Worm (Caenorhabditis elegans) whole organism, L1 larva: ENCODE results near the gene npp-3.

ENCODE experiments used
- C04F5.9 ChIP-seq: sonication (generic microtip); optimal IDR thresholded peaks from 2 replicates; lab custom pipeline; 2016; ENCODE audit warnings: missing genetic modification characterization, missing compliant biosample characterization
- C16A3.4 ChIP-seq: fragments of 150-350 bp; optimal IDR thresholded peaks from 2 replicates; lab custom pipeline; 2014; ENCODE audit warnings: missing biosample characterization, missing genetic modification characterization
- C34B4.2 ChIP-seq: sonication (generic microtip); optimal IDR thresholded peaks from 2 replicates; lab custom pipeline; 2017; ENCODE audit warnings: mild to moderate bottlenecking, missing genetic modification characterization, missing compliant biosample characterization
- Y116A8C.19 ChIP-seq: sonication (generic microtip); optimal IDR thresholded peaks from 2 replicates; lab custom pipeline; 2016; ENCODE audit warnings: missing compliant biosample characterization, missing genetic modification characterization, borderline replicate concordance
- blmp-1 ChIP-seq: fragments of 150-350 bp; optimal IDR thresholded peaks from 2 replicates; lab custom pipeline; 2014; ENCODE audit warnings: missing biosample characterization, missing genetic modification characterization
- ceh-82 ChIP-seq, 3 experiments: fragments of 150-350 bp in 1 of 3; sonication (generic microtip) in 2 of 3; optimal IDR thresholded peaks; 2 replicates each; lab custom pipeline; 2014 to 2017; ENCODE audit warnings: missing biosample characterization in 3 of 3, missing genetic modification characterization in 3 of 3
- dsc-1 ChIP-seq: sonication (generic microtip); optimal IDR thresholded peaks from 2 replicates; lab custom pipeline; 2016; ENCODE audit warnings: mild to moderate bottlenecking, missing genetic modification characterization, missing compliant biosample characterization
- efl-1 ChIP-seq, 4 experiments: fragments of 150-350 bp; optimal IDR thresholded peaks in 3 of 4; peaks in 1 of 4; 1 replicate in 1 of 4; 2 replicates in 3 of 4; lab custom pipeline; 2014; ENCODE audit warnings: missing biosample characterization in 2 of 4, missing genetic modification characterization in 2 of 4, missing genetic modification reagents in 2 of 4
- egl-27 ChIP-seq, 2 experiments: fragments of 150-350 bp in 1 of 2; sonication (generic microtip); optimal IDR thresholded peaks; 3 replicates each; lab custom pipeline; 2017 to 2018; ENCODE audit warnings: missing biosample characterization in 2 of 2, missing genetic modification characterization in 2 of 2, missing genetic modification reagents in 2 of 2
- elt-2 ChIP-seq: sonication (generic microtip); optimal IDR thresholded peaks from 2 replicates; lab custom pipeline; 2016; ENCODE audit warnings: missing genetic modification characterization, mild to moderate bottlenecking, inconsistent platforms, missing compliant biosample characterization, missing genetic modification reagents
- elt-3 ChIP-seq, 6 experiments: fragments of 150-350 bp in 1 of 6; sonication (generic microtip); optimal IDR thresholded peaks; 2 replicates each; lab custom pipeline; 2017 to 2018; ENCODE audit warnings: missing biosample characterization in 6 of 6, missing genetic modification characterization in 6 of 6, inconsistent platforms in 1 of 6
- ets-5 ChIP-seq: fragments of 200-800 bp; sonication (Bioruptor generic); IDR thresholded peaks from 2 replicates; pipeline ENCODE4 v1.3.6; 2022; ENCODE audit warnings: missing genetic modification characterization, missing compliant biosample characterization
- fkh-10 ChIP-seq: sonication (generic microtip); optimal IDR thresholded peaks from 2 replicates; lab custom pipeline; 2017; ENCODE audit warnings: missing biosample characterization, missing genetic modification reagents, missing genetic modification characterization
- fkh-4 ChIP-seq: sonication (generic microtip); optimal IDR thresholded peaks from 2 replicates; lab custom pipeline; 2016; ENCODE audit warnings: missing compliant biosample characterization, missing genetic modification characterization, borderline replicate concordance
- fkh-8 ChIP-seq: sonication (generic microtip); optimal IDR thresholded peaks from 2 replicates; lab custom pipeline; 2016; ENCODE audit warnings: mild to moderate bottlenecking, missing genetic modification characterization, missing compliant biosample characterization
- fos-1 ChIP-seq: fragments of 150-350 bp; optimal IDR thresholded peaks from 2 replicates; lab custom pipeline; 2014; ENCODE audit warnings: missing biosample characterization, missing genetic modification characterization
- hlh-17 ChIP-seq: fragments of 200-800 bp; sonication (Bioruptor generic); optimal IDR thresholded peaks from 2 replicates; lab custom pipeline; 2018; ENCODE audit warnings: missing genetic modification characterization, mild to moderate bottlenecking, missing compliant biosample characterization, moderate library complexity, borderline replicate concordance
- hlh-4 ChIP-seq: sonication (generic microtip); optimal IDR thresholded peaks from 2 replicates; lab custom pipeline; 2016; ENCODE audit warnings: mild to moderate bottlenecking, missing genetic modification characterization, missing compliant biosample characterization
- hpl-2 ChIP-seq: fragments of 150-350 bp; optimal IDR thresholded peaks from 2 replicates; lab custom pipeline; 2014; ENCODE audit warnings: missing biosample characterization, missing genetic modification reagents, missing genetic modification characterization
- lin-14 ChIP-seq: fragments of 200-800 bp; sonication (Bioruptor generic); optimal IDR thresholded peaks from 2 replicates; lab custom pipeline; 2018; ENCODE audit warnings: mild to moderate bottlenecking, missing genetic modification characterization, moderate library complexity, missing compliant biosample characterization
- lin-15B ChIP-seq: fragments of 150-350 bp; sonication (generic microtip); optimal IDR thresholded peaks from 3 replicates; lab custom pipeline; 2014; ENCODE audit warnings: missing biosample characterization, missing genetic modification characterization
- mep-1 ChIP-seq: fragments of 150-350 bp; optimal IDR thresholded peaks from 2 replicates; lab custom pipeline; 2014; ENCODE audit warnings: missing biosample characterization, missing genetic modification characterization
- nhr-11 ChIP-seq: fragments of 150-350 bp; optimal IDR thresholded peaks from 2 replicates; lab custom pipeline; 2014; ENCODE audit warnings: missing biosample characterization, missing genetic modification characterization
- nhr-28 ChIP-seq: fragments of 150-350 bp; optimal IDR thresholded peaks from 2 replicates; lab custom pipeline; 2014; ENCODE audit warnings: missing biosample characterization, missing genetic modification characterization
- nhr-71 ChIP-seq: sonication (generic microtip); optimal IDR thresholded peaks from 2 replicates; lab custom pipeline; 2016; ENCODE audit warnings: mild to moderate bottlenecking, missing genetic modification characterization, moderate library complexity, missing compliant biosample characterization
- nhr-77 ChIP-seq: fragments of 150-350 bp; optimal IDR thresholded peaks from 2 replicates; lab custom pipeline; 2014; ENCODE audit warnings: missing biosample characterization, missing genetic modification characterization
- nhr-84 ChIP-seq: sonication (generic microtip); optimal IDR thresholded peaks from 2 replicates; lab custom pipeline; 2017; ENCODE audit warnings: missing biosample characterization, missing genetic modification characterization
- nhr-85 ChIP-seq: sonication (generic microtip); peaks from one replicate; lab custom pipeline; 2016; ENCODE audit warnings: missing genetic modification characterization, inconsistent platforms, missing compliant biosample characterization
- pag-3 ChIP-seq: sonication (generic microtip); optimal IDR thresholded peaks from 2 replicates; lab custom pipeline; 2017; ENCODE audit warnings: missing genetic modification characterization, mild to moderate bottlenecking, missing compliant biosample characterization, antibody characterized with exemption, borderline replicate concordance; ENCODE audit not compliant: insufficient read depth
- pqm-1 ChIP-seq: sonication (generic microtip); optimal IDR thresholded peaks from 3 replicates; lab custom pipeline; 2017; ENCODE audit warnings: missing biosample characterization, missing genetic modification characterization
- rnt-1 ChIP-seq: sonication (generic microtip); optimal IDR thresholded peaks from 2 replicates; lab custom pipeline; 2016; ENCODE audit warnings: mild to moderate bottlenecking, missing genetic modification characterization, moderate library complexity, missing compliant biosample characterization
- snpc-4 ChIP-seq: fragments of 150-350 bp; optimal IDR thresholded peaks from 2 replicates; lab custom pipeline; 2014; ENCODE audit warnings: missing biosample characterization, missing genetic modification characterization
- snu-23 ChIP-seq: sonication (generic microtip); optimal IDR thresholded peaks from 2 replicates; lab custom pipeline; 2016; ENCODE audit warnings: missing genetic modification characterization, missing compliant biosample characterization
- sox-4 ChIP-seq: sonication (generic microtip); optimal IDR thresholded peaks from 2 replicates; lab custom pipeline; 2016; ENCODE audit warnings: missing genetic modification characterization, missing compliant biosample characterization
- tlp-1 ChIP-seq: fragments of 150-350 bp; optimal IDR thresholded peaks from 2 replicates; lab custom pipeline; 2014; ENCODE audit warnings: missing biosample characterization, missing genetic modification characterization
- unc-130 ChIP-seq: fragments of 150-350 bp; optimal IDR thresholded peaks from 2 replicates; lab custom pipeline; 2017; ENCODE audit warnings: missing biosample characterization, missing genetic modification characterization, inconsistent platforms
- unc-30 ChIP-seq: sonication (generic microtip); optimal IDR thresholded peaks from 2 replicates; lab custom pipeline; 2017; ENCODE audit warnings: missing biosample characterization, missing genetic modification characterization
- unc-62 ChIP-seq: fragments of 150-350 bp; optimal IDR thresholded peaks from 2 replicates; lab custom pipeline; 2014; ENCODE audit warnings: missing biosample characterization, missing genetic modification reagents, missing genetic modification characterization
- vab-15 ChIP-seq: sonication (generic microtip); optimal IDR thresholded peaks from 2 replicates; lab custom pipeline; 2017; ENCODE audit warnings: missing genotype, mild to moderate bottlenecking, missing genetic modification characterization, missing compliant biosample characterization
- xbp-1 ChIP-seq: sonication (generic microtip); optimal IDR thresholded peaks from 2 replicates; lab custom pipeline; 2016; ENCODE audit warnings: missing genetic modification characterization, missing compliant biosample characterization
- ztf-11 ChIP-seq, 2 experiments: sonication (generic microtip); optimal IDR thresholded peaks; 2 replicates each; lab custom pipeline; 2016 to 2017; ENCODE audit warnings: missing genetic modification characterization in 2 of 2, missing biosample characterization in 1 of 2, missing compliant biosample characterization in 1 of 2

The npp-3 gene

ce11 chrII:11902203-11902602 is 27.6 kb upstream of the npp-3 start:
- TF ChIP-seq pqm-1 (tag; lab: Kevin White, UChicago) (no peak), lin-14 (peak; percentile 22), nhr-28 (no peak), C16A3.4 (tag; lab: Kevin White, UChicago) (no peak), nhr-11 (no peak), C34B4.2 (no peak), hpl-2 (GFP tag; lab: Kevin White, UChicago) (no peak), mep-1 (tag; lab: Kevin White, UChicago) (peak; percentile 8)
- TF ChIP-seq, all 84 proteins: peak for 2

ce11 chrII:11901110-11901509 is 26.5 kb upstream of the npp-3 start, which contains the start of gene vab-23:
Gene vab-23 (minus strand): TSS chrII:11901210.
- TF ChIP-seq elt-2 (tag; lab: Kevin White, UChicago) (no peak), sox-4 (no peak), rnt-1 (tag; lab: Kevin White, UChicago) (no peak), unc-130 (tag; lab: Kevin White, UChicago) (no peak), unc-62 (GFP tag; lab: Kevin White, UChicago) (no peak), Y116A8C.19 (no peak), efl-1 (optimal IDR thresholded peaks at IDR 0.05; lab: Kevin White, UChicago) (no peak), efl-1 (GFP tag; optimal IDR thresholded peaks at IDR 0.05 in 1 of 2; lab: Kevin White, UChicago) (no peak), unc-30 (tag; lab: Kevin White, UChicago) (no peak), egl-27 (tag; optimal IDR thresholded peaks at IDR 0.05; lab: Kevin White, UChicago) (no peak), fkh-4 (no peak), snu-23 (GFP tag; lab: Kevin White, UChicago) (no peak)

ce11 chrII:11899761-11900160 is 25.2 kb upstream of the npp-3 start:
- no peak for TF ChIP-seq ceh-82 (tag; optimal IDR thresholded peaks at IDR 0.05; lab: Kevin White, UChicago)
- no peak for TF ChIP-seq elt-3 (tag; optimal IDR thresholded peaks at IDR 0.05; lab: Kevin White, UChicago)
- TF ChIP-seq nhr-71 (tag; lab: Kevin White, UChicago): no peak

DNA sequence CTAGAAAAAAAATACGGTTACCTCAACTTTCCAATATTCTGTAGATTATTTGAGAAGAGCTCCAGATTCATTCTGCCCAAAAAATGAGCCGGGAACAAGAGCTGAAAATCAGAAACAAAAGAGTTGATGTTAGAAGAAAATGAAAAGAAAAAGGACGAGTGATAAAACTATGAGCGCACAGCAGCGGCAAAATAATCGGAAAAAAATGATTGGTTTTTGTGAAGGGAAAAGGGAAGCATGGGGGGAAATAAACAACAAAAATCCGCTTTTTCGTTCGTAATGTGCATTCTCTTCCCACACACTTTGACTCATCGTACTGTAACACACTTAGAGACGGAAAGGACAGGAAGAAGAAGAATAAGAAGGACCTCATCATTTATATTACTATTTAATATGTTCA is 18.7 kb upstream of the npp-3 start, which contains the start of gene ZK930.2:
TSS of gene ZK930.2 (minus strand) at position 101 of the 400 bp plus-strand sequence.
- TF ChIP-seq fos-1 (tag; lab: Kevin White, UChicago) (no peak), efl-1 (optimal IDR thresholded peaks at IDR 0.05; lab: Kevin White, UChicago) (no peak), efl-1 (GFP tag; optimal IDR thresholded peaks at IDR 0.05 in 1 of 2; lab: Kevin White, UChicago) (peak in 1 of 2 experiments; percentile 27), nhr-11 (no peak), lin-15B (tag; lab: Kevin White, UChicago) (no peak), fkh-4 (no peak), fkh-10 (GFP tag; lab: Kevin White, UChicago) (no peak)

DNA sequence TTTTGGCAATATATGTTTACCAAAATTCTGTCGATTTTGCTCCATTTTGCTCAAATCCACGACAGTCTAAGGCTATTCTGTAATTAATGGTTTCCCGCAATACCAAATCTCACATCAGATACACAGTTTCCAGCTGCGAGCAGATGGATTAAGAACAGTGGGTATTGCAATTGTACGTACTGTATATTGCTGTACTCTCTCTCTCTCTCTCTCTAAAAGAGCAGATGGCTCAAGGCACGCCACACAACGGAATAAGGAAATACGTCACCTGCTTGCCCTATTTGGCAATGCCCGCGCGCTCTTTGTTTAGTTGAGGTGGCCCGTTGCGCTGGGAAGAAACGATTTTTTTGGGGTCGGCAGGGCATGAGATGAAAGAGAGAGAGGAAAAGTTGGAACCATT is 16.0 kb upstream of the npp-3 start:
- TF ChIP-seq nhr-85 (tag; lab: Kevin White, UChicago): peak; percentile 72
- TF ChIP-seq ztf-11 (tag; optimal IDR thresholded peaks at IDR 0.05; lab: Kevin White, UChicago): peak in 1 of 2 experiments; percentile 62
- TF ChIP-seq nhr-84: no peak
- TF ChIP-seq, all 84 proteins: peak for 2

ce11 chrII:11889420-11890075 is 15.0 kb upstream of the npp-3 start:
- TF ChIP-seq dsc-1 (tag; lab: Kevin White, UChicago) (no peak), unc-30 (tag; lab: Kevin White, UChicago) (no peak), blmp-1 (tag; lab: Kevin White, UChicago) (peak; percentile 83), tlp-1 (no peak), pag-3 (tag; lab: Kevin White, UChicago) (no peak), nhr-71 (tag; lab: Kevin White, UChicago) (peak; percentile 18), fkh-10 (GFP tag; lab: Kevin White, UChicago) (no peak), pqm-1 (tag; lab: Kevin White, UChicago) (no peak), ets-5 (no peak), sox-4 (no peak), hlh-17 (no peak), C04F5.9 (tag; lab: Kevin White, UChicago) (no peak), hlh-4 (tag; lab: Kevin White, UChicago) (no peak), fos-1 (tag; lab: Kevin White, UChicago) (no peak), snpc-4 (no peak), mep-1 (tag; lab: Kevin White, UChicago) (peak; percentile 4), vab-15 (no peak), Y116A8C.19 (no peak), fkh-8 (tag; lab: Kevin White, UChicago) (no peak), xbp-1 (no peak), nhr-77 (no peak)
